Worm (Caenorhabditis elegans): ENCODE data around the gene ints-7.

Gene ints-7

DNA sequence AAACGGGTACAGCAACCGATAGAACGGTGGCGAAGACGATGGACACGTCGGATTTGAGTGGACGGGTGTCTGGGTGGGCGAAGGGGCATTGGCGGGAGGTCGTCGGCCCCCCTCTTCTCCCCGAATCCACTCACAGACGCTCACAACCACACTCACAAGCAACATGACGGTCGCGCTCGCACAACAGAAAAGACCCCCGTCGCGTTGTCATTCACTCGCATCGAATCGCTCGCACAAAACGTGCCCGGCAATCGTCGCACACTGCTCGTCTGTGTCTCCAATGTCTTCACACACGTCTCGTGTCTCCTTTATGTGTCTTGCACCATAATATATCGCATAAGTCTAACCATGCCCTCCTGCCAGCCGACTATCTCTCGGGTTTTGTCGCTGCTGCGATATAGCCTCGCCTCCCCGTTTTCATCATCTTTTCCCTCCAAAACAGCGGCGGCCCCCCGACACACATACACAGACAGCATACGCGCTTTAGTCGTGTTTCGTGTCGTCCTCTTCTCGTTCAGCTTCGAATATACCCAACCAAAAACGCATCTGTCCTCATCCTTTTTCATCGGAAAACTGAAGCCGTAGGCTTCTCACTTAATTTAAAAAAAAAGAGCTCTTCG, 51.5 kb downstream of the ints-7 start (continued):
- no peak for TF ChIP-seq hpl-2 (GFP tag; optimal IDR thresholded peaks at IDR 0.05)
- peak; percentile 89 for TF ChIP-seq swsn-7 (tag; optimal IDR thresholded peaks at IDR 0.05)
- TF ChIP-seq sptf-1 (tag; optimal IDR thresholded peaks at IDR 0.05): no peak
- peak; percentile 39 for TF ChIP-seq skn-1 (tag; optimal IDR thresholded peaks at IDR 0.05)
- TF ChIP-seq unc-86 (tag; optimal IDR thresholded peaks at IDR 0.05): peak; percentile 82

DNA sequence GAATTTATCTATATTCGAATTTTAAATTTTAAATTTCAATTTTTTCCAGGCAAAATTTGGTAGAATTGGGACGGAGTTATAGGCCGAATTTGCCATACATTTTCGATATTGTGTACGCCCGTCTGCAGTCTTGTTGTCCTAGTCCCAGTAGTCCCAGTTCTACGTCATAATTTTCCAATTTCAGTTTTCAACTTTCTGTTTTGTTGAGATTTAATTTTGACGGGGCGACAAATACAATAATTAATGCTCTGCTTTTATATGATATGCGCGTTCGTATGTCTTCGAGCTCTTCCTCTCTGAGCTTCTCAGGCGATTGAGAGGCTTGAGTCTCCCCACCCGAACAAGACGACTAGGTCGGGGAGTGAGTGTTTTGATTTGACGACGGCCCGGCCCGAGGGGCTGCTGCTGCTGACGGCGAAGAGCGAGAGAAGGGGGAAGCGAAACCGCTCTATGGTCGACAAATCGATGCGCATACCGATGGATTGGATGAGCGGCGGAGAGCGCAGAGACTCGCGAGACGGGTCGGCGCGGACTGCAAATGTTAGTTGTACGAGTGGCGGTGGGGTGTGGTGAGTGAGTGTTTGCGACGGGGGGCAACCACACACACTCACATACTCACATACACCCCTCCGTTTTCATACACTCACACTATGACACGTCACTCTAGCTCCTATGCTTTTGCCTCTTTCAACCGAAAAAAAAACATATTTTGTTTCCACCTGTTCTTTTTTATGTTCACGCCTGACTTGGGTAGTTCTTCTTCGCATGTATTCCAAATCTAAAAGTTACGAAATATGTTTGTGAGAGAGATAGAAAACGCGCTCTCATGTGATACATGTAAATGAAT, 52.3 kb downstream of the ints-7 start:
- peak; percentile 86 for TF ChIP-seq jun-1 (tag; optimal IDR thresholded peaks at IDR 0.05)
- peak; percentile 63 for TF ChIP-seq fkh-8 (tag; optimal IDR thresholded peaks at IDR 0.05)
- TF ChIP-seq efl-1 (optimal IDR thresholded peaks at IDR 0.05): peak; percentile 48 to 54
- TF ChIP-seq efl-1 (GFP tag; optimal IDR thresholded peaks at IDR 0.05 in 1 of 2): peak; percentile 56 to 91
- peak; percentile 78 for TF ChIP-seq nhr-47 (tag; optimal IDR thresholded peaks at IDR 0.05)
- no peak for TF ChIP-seq nhr-237 (tag; optimal IDR thresholded peaks at IDR 0.05)
- TF ChIP-seq lir-3 (tag; optimal IDR thresholded peaks at IDR 0.05; ENCODE audit: poor library complexity): peak; percentile 29
- TF ChIP-seq mep-1 (tag; optimal IDR thresholded peaks at IDR 0.05): peak; percentile 36
- no peak for TF ChIP-seq elt-2 (tag; optimal IDR thresholded peaks at IDR 0.05)
- TF ChIP-seq sox-4 (tag; optimal IDR thresholded peaks at IDR 0.05): peak; percentile 14
- TF ChIP-seq sup-37 (GFP tag; optimal IDR thresholded peaks at IDR 0.05): peak; percentile 49
- no peak for TF ChIP-seq aha-1 (tag; optimal IDR thresholded peaks at IDR 0.05)
- no peak for TF ChIP-seq lin-39 (tag; optimal IDR thresholded peaks at IDR 0.05)
- no peak for TF ChIP-seq ceh-63 (GFP tag; optimal IDR thresholded peaks at IDR 0.05)
- TF ChIP-seq nhr-12 (tag; optimal IDR thresholded peaks at IDR 0.05): no peak
- TF ChIP-seq C34B4.2 (tag; optimal IDR thresholded peaks at IDR 0.05): peak; percentile 36
- peak; percentile 42 for TF ChIP-seq dsc-1 (tag; optimal IDR thresholded peaks at IDR 0.05)
- no peak for TF ChIP-seq nhr-76 (tag; optimal IDR thresholded peaks at IDR 0.05)
- peak; percentile 51 for TF ChIP-seq lin-13 (GFP tag; optimal IDR thresholded peaks at IDR 0.05)
- no peak for TF ChIP-seq alr-1 (tag; optimal IDR thresholded peaks at IDR 0.05; ENCODE audit: borderline replicate concordance)
- TF ChIP-seq fkh-4 (tag; optimal IDR thresholded peaks at IDR 0.05; ENCODE audit: borderline replicate concordance): no peak
- peak; percentile 81 for TF ChIP-seq rnt-1 (tag; optimal IDR thresholded peaks at IDR 0.05)
- TF ChIP-seq snpc-4 (tag; optimal IDR thresholded peaks at IDR 0.05): peak; percentile 33
- TF ChIP-seq nhr-85 (tag): peak; percentile 86
- TF ChIP-seq blmp-1 (tag; optimal IDR thresholded peaks at IDR 0.05): peak; percentile 11
- peak; percentile 95 for TF ChIP-seq lin-14 (GFP tag; optimal IDR thresholded peaks at IDR 0.05)
- TF ChIP-seq egl-27 (tag; optimal IDR thresholded peaks at IDR 0.05): peak in 1 of 2 experiments; percentile 44
- TF ChIP-seq hpl-2 (GFP tag; optimal IDR thresholded peaks at IDR 0.05): no peak
- TF ChIP-seq fos-1 (tag; optimal IDR thresholded peaks at IDR 0.05): peak; percentile 46
- peak; percentile 84 for TF ChIP-seq nhr-71 (tag; optimal IDR thresholded peaks at IDR 0.05)
- TF ChIP-seq ceh-82 (tag; optimal IDR thresholded peaks at IDR 0.05): peak; percentile 63 to 81 (median 78)
- peak; percentile 79 for TF ChIP-seq nhr-19 (GFP tag; conservative IDR thresholded peaks at IDR 0.05)
- TF ChIP-seq nhr-77 (tag; optimal IDR thresholded peaks at IDR 0.05): peak; percentile 89
- peak; percentile 19 for TF ChIP-seq nhr-11 (tag; optimal IDR thresholded peaks at IDR 0.05)
- TF ChIP-seq elt-3 (tag; optimal IDR thresholded peaks at IDR 0.05): peak in 2 of 6 experiments; percentile 21 to 63
- TF ChIP-seq vab-15 (tag; optimal IDR thresholded peaks at IDR 0.05): peak; percentile 20
- peak; percentile 63 to 74 for TF ChIP-seq lsy-2 (tag; optimal IDR thresholded peaks at IDR 0.05)
- TF ChIP-seq ztf-4 (tag; optimal IDR thresholded peaks at IDR 0.05): peak; percentile 83
- no peak for TF ChIP-seq nhr-28 (tag; optimal IDR thresholded peaks at IDR 0.05)
- TF ChIP-seq pqm-1 (tag; optimal IDR thresholded peaks at IDR 0.05): no peak
- TF ChIP-seq mdl-1 (tag; optimal IDR thresholded peaks at IDR 0.05): peak in 1 of 2 experiments; percentile 88
- TF ChIP-seq dpl-1 (GFP tag; optimal IDR thresholded peaks at IDR 0.05): peak; percentile 8 to 24 (median 12)
- peak; percentile 67 for TF ChIP-seq fkh-10 (GFP tag; optimal IDR thresholded peaks at IDR 0.05)
- TF ChIP-seq unc-98 (GFP tag; IDR thresholded peaks at IDR 0.05): no peak
